Fruit fly (Drosophila melanogaster): Measurements from ENCODE around the gene Tm2.

Tm2 gene

dm6 chr3R:15262710-15263672, 47.0 kb upstream of the Tm2 start, which contains the start of the genes eIF2gamma and Set (continued):
- no peak for TF ChIP-seq Lhr (GFP tag; optimal IDR thresholded peaks at IDR 0.05)
- no peak for TF ChIP-seq CG17385 (GFP tag; optimal IDR thresholded peaks at IDR 0.05)
- TF ChIP-seq CG4404 (GFP tag; IDR thresholded peaks at IDR 0.05): no peak
- no peak for TF ChIP-seq prd (optimal IDR thresholded peaks at IDR 0.05)
- peak; percentile 54; the same call in 2 of the 3 replicates for TF ChIP-seq prd (GFP tag; IDR thresholded peaks at IDR 0.05)
- no peak for TF ChIP-seq CG31365 (tag; optimal IDR thresholded peaks at IDR 0.05)
- no peak for TF ChIP-seq CG15601 (tag; optimal IDR thresholded peaks at IDR 0.05)
- no peak for TF ChIP-seq so (GFP tag; IDR thresholded peaks at IDR 0.05)
- TF ChIP-seq crol (GFP tag; IDR thresholded peaks at IDR 0.05): peak; percentile 61
- TF ChIP-seq Dfd (GFP tag; optimal IDR thresholded peaks at IDR 0.05): no peak
- TF ChIP-seq E2f1 (GFP tag; IDR thresholded peaks at IDR 0.05): no peak
- peak; percentile 99 for TF ChIP-seq amos (GFP tag; IDR thresholded peaks at IDR 0.05; ENCODE audit: partially characterized antibody)
- no peak for TF ChIP-seq B-H1 (GFP tag; IDR thresholded peaks at IDR 0.05)
- TF ChIP-seq CG17568 (GFP tag; optimal IDR thresholded peaks at IDR 0.05): no peak
- TF ChIP-seq CG2202 (tag; optimal IDR thresholded peaks at IDR 0.05): no peak
- peak; percentile 43 for TF ChIP-seq D (optimal IDR thresholded peaks at IDR 0.05)
- TF ChIP-seq D (GFP tag; optimal IDR thresholded peaks at IDR 0.05): no peak
- TF ChIP-seq chn (GFP tag; optimal IDR thresholded peaks at IDR 0.05): no peak
- TF ChIP-seq CG8924 (tag; optimal IDR thresholded peaks at IDR 0.05): peak; percentile 2
- peak; percentile 79 for TF ChIP-seq HmgD (GFP tag; optimal IDR thresholded peaks at IDR 0.05)
- no peak for TF ChIP-seq Six4 (GFP tag; optimal IDR thresholded peaks at IDR 0.05)
- no peak for TF ChIP-seq CG14441 (GFP tag; IDR thresholded peaks at IDR 0.05)
- no peak for TF ChIP-seq CG12071 (GFP tag; optimal IDR thresholded peaks at IDR 0.05)
- no peak for TF ChIP-seq CG6654 (GFP tag; optimal IDR thresholded peaks at IDR 0.05)
- TF ChIP-seq CG16815 (GFP tag; optimal IDR thresholded peaks at IDR 0.05): no peak
- no peak for TF ChIP-seq usp (GFP tag; optimal IDR thresholded peaks at IDR 0.05)
- TF ChIP-seq her (GFP tag; optimal IDR thresholded peaks at IDR 0.05): peak; percentile 28
- no peak for TF ChIP-seq psq (GFP tag; optimal IDR thresholded peaks at IDR 0.05)
- TF ChIP-seq CG1233 (GFP tag; optimal IDR thresholded peaks at IDR 0.05): no peak
- TF ChIP-seq Hey (tag; optimal IDR thresholded peaks at IDR 0.05): no peak
- TF ChIP-seq CkIIα-i1 (GFP tag; IDR thresholded peaks at IDR 0.05): no peak
- TF ChIP-seq CG4424 (GFP tag; optimal IDR thresholded peaks at IDR 0.05): no peak
- peak; percentile 72 for TF ChIP-seq CG3847 (GFP tag; IDR thresholded peaks at IDR 0.05)
- no peak for TF ChIP-seq D19B (GFP tag; optimal IDR thresholded peaks at IDR 0.05)
- TF ChIP-seq gt (GFP tag; IDR thresholded peaks at IDR 0.05): no peak
- 0 out of 2 replicates have a peak, but pooled peaks have one; percentile 44 for TF ChIP-seq CG32767 (GFP tag; IDR thresholded peaks at IDR 0.05)
- TF ChIP-seq CG3065 (GFP tag; optimal IDR thresholded peaks at IDR 0.05): peak; percentile 30
- TF ChIP-seq CG6254 (GFP tag; optimal IDR thresholded peaks at IDR 0.05): no peak
- TF ChIP-seq CG15269 (tag; optimal IDR thresholded peaks at IDR 0.05): no peak
- TF ChIP-seq ato (GFP tag; IDR thresholded peaks at IDR 0.05; ENCODE audit: partially characterized antibody): peak; percentile 99
- TF ChIP-seq kni (GFP tag; optimal IDR thresholded peaks at IDR 0.05): no peak
- TF ChIP-seq bigmax (GFP tag; optimal IDR thresholded peaks at IDR 0.05): peak; percentile 95
- peak; percentile 30 for TF ChIP-seq CG12155 (GFP tag; optimal IDR thresholded peaks at IDR 0.05)
- TF ChIP-seq CG6854 (GFP tag; optimal IDR thresholded peaks at IDR 0.05): no peak
- no peak for TF ChIP-seq klu (GFP tag; IDR thresholded peaks at IDR 0.05)
- no peak for TF ChIP-seq disco-r (GFP tag; optimal IDR thresholded peaks at IDR 0.05)
- TF ChIP-seq onecut (GFP tag; IDR thresholded peaks at IDR 0.05): no peak
- no peak for TF ChIP-seq CG11696 (GFP tag; IDR thresholded peaks at IDR 0.05)
- TF ChIP-seq salm (tag; optimal IDR thresholded peaks at IDR 0.05): no peak
- TF ChIP-seq Hr39 (optimal IDR thresholded peaks at IDR 0.05): no peak
- peak; percentile 44; the same call in 1 of the 3 replicates for TF ChIP-seq dysf (GFP tag; IDR thresholded peaks at IDR 0.05)
